Worm (Caenorhabditis elegans) whole organism, late embryonic: ENCODE data around the gene R04F11.5.

Source experiments
- ceh-18 ChIP-seq: sonication (generic microtip); optimal IDR thresholded peaks from 2 replicates; lab custom pipeline; 2016; ENCODE audit warnings: missing genetic modification characterization, missing compliant biosample characterization
- fax-1 ChIP-seq: sonication (generic microtip); optimal IDR thresholded peaks from 2 replicates; lab custom pipeline; 2016; ENCODE audit warnings: missing genotype, missing genetic modification characterization, missing compliant biosample characterization
- lim-6 ChIP-seq: sonication (generic microtip); optimal IDR thresholded peaks from 2 replicates; lab custom pipeline; 2016; ENCODE audit warnings: missing genetic modification characterization, missing compliant biosample characterization
- nhr-11 ChIP-seq: fragments of 150-350 bp; optimal IDR thresholded peaks from 2 replicates; lab custom pipeline; 2014; ENCODE audit warnings: missing biosample characterization, missing genetic modification characterization
- odd-2 ChIP-seq: sonication (generic microtip); optimal IDR thresholded peaks from 2 replicates; lab custom pipeline; 2017; ENCODE audit warnings: antibody characterized with exemption, mild to moderate bottlenecking, missing genetic modification characterization, missing compliant biosample characterization
- pag-3 ChIP-seq: sonication (generic microtip); optimal IDR thresholded peaks from 2 replicates; lab custom pipeline; 2016; ENCODE audit warnings: missing compliant biosample characterization, missing genetic modification characterization, borderline replicate concordance
- pqm-1 ChIP-seq: sonication (generic microtip); optimal IDR thresholded peaks from 2 replicates; lab custom pipeline; 2016; ENCODE audit warnings: missing genetic modification characterization, missing compliant biosample characterization

DNA sequence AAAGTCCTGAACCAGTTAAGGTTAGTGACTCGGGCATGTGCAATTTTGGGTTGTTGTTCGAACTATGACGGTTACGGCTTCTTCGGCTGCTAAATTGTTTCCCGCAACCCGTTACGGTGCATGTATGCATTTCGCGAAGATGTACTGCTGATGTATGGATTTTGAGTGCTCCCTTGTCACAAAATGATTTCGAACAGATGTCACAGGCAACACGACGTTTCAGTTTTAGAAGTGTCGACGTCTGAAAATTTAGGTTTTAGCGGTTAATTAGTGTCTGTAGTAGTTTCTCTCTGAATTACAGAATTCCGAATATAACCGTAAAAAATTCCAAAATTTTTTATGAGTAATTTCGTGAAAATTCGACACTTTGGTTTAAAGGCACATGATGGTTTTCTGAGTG is 42.1 kb downstream of the R04F11.5 start:
- TF ChIP-seq nhr-11 (no peak), fax-1 (tag; lab: Kevin White, UChicago) (no peak), pag-3 (tag; lab: Kevin White, UChicago) (no peak), pqm-1 (no peak), odd-2 (tag; lab: Kevin White, UChicago) (no peak), ceh-18 (tag; lab: Kevin White, UChicago) (no peak), lim-6 (tag; lab: Kevin White, UChicago) (no peak)
